Fruit fly (Drosophila melanogaster) whole organism, prepupa: ENCODE measurements around the gene CG6465.

Source experiments
- Blimp-1 ChIP-seq: fragments of 200-800 bp; sonication (Bioruptor generic); optimal IDR thresholded peaks from 3 replicates; lab custom pipeline; 2017; ENCODE audit warnings: missing biosample characterization, missing genetic modification characterization, mild to moderate bottlenecking, moderate library complexity, missing genetic modification reagents
- CG10631 ChIP-seq: fragments of 200-800 bp; sonication (Bioruptor generic); optimal IDR thresholded peaks from 2 replicates; lab custom pipeline; 2016; ENCODE audit warnings: missing biosample characterization, missing genetic modification characterization
- CG11762 ChIP-seq: fragments of 200-800 bp; sonication (Bioruptor generic); optimal IDR thresholded peaks from 3 replicates; lab custom pipeline; 2016; ENCODE audit warnings: missing biosample characterization, missing genetic modification characterization; ENCODE audit not compliant: insufficient read depth
- CG1621 ChIP-seq: fragments of 200-800 bp; sonication (Bioruptor generic); optimal IDR thresholded peaks from 3 replicates; lab custom pipeline; 2018; ENCODE audit warnings: missing biosample characterization, mild to moderate bottlenecking, missing genetic modification characterization
- CG16779 ChIP-seq: fragments of 200-800 bp; sonication (Bioruptor generic); optimal IDR thresholded peaks from 3 replicates; lab custom pipeline; 2017; ENCODE audit warnings: missing biosample characterization, mild to moderate bottlenecking, missing genetic modification characterization
- CG31627 ChIP-seq: fragments of 200-800 bp; sonication (Bioruptor generic); optimal IDR thresholded peaks from 3 replicates; lab custom pipeline; 2016; ENCODE audit warnings: missing biosample characterization, missing genetic modification characterization
- CG32006 ChIP-seq: fragments of 200-800 bp; sonication (Bioruptor generic); optimal IDR thresholded peaks from 3 replicates; lab custom pipeline; 2017; ENCODE audit warnings: missing biosample characterization, mild to moderate bottlenecking, missing genetic modification characterization
- CG4318 ChIP-seq: fragments of 200-800 bp; sonication (Bioruptor generic); optimal IDR thresholded peaks from 3 replicates; lab custom pipeline; 2017; ENCODE audit warnings: missing biosample characterization, mild to moderate bottlenecking, missing genetic modification characterization
- CG6163 ChIP-seq: fragments of 200-800 bp; sonication (Bioruptor generic); IDR thresholded peaks from 3 replicates; pipeline ENCODE4 v1.3.6; 2022; ENCODE audit warnings: missing biosample characterization, missing genetic modification characterization
- CG6276 ChIP-seq: fragments of 200-800 bp; sonication (Bioruptor generic); optimal IDR thresholded peaks from 2 replicates; lab custom pipeline; 2017; ENCODE audit warnings: missing biosample characterization, mild to moderate bottlenecking, missing genetic modification characterization
- CG6854 ChIP-seq: fragments of 200-800 bp; sonication (Bioruptor generic); optimal IDR thresholded peaks from 2 replicates; lab custom pipeline; 2017; ENCODE audit warnings: missing biosample characterization, mild to moderate bottlenecking, missing genetic modification characterization
- CG7368 ChIP-seq: fragments of 200-800 bp; sonication (Bioruptor generic); optimal IDR thresholded peaks from 3 replicates; lab custom pipeline; 2016; ENCODE audit warnings: missing biosample characterization, missing genetic modification characterization
- CG8119 ChIP-seq: fragments of 200-800 bp; sonication (Bioruptor generic); IDR thresholded peaks from 3 replicates; pipeline ENCODE4 v1.3.6; 2022; ENCODE audit warnings: missing biosample characterization, missing genetic modification characterization
- CG8319 ChIP-seq: fragments of 200-800 bp; sonication (Bioruptor generic); optimal IDR thresholded peaks from 3 replicates; lab custom pipeline; 2016; ENCODE audit warnings: missing biosample characterization, missing genetic modification characterization
- CG8632 ChIP-seq: fragments of 200-800 bp; sonication (Bioruptor generic); optimal IDR thresholded peaks from 3 replicates; lab custom pipeline; 2016; ENCODE audit warnings: missing biosample characterization, missing genetic modification characterization
- CG9139 ChIP-seq: fragments of 200-800 bp; sonication (Bioruptor generic); optimal IDR thresholded peaks from 3 replicates; lab custom pipeline; 2017; ENCODE audit warnings: missing biosample characterization, mild to moderate bottlenecking, missing genetic modification characterization
- Eip75B ChIP-seq: fragments of 200-800 bp; sonication (Bioruptor generic); optimal IDR thresholded peaks from 3 replicates; lab custom pipeline; 2016; ENCODE audit warnings: missing biosample characterization, missing genetic modification characterization
- Eip78C ChIP-seq: fragments of 200-800 bp; sonication (Bioruptor generic); peaks from one replicate; lab custom pipeline; 2016; ENCODE audit warnings: missing biosample characterization, missing genetic modification characterization
- Eip93F ChIP-seq: fragments of 200-800 bp; sonication (Bioruptor generic); optimal IDR thresholded peaks from 2 replicates; lab custom pipeline; 2016; ENCODE audit warnings: missing biosample characterization, mild to moderate bottlenecking, missing genetic modification characterization
- Ets21C ChIP-seq: fragments of 200-800 bp; sonication (Bioruptor generic); optimal IDR thresholded peaks from 3 replicates; lab custom pipeline; 2016; ENCODE audit warnings: missing biosample characterization, missing genetic modification characterization
- Ets96B ChIP-seq: fragments of 200-800 bp; optimal IDR thresholded peaks from 2 replicates; lab custom pipeline; 2019; ENCODE audit warnings: missing biosample characterization, mild to moderate bottlenecking, missing genetic modification characterization, moderate library complexity
- Hr38 ChIP-seq: sonication (Bioruptor generic); optimal IDR thresholded peaks from 2 replicates; lab custom pipeline; 2016; ENCODE audit warnings: missing biosample characterization, missing genetic modification characterization
- Hr39 ChIP-seq: fragments of 200-800 bp; sonication (Bioruptor generic); optimal IDR thresholded peaks from 2 replicates; lab custom pipeline; 2016; ENCODE audit warnings: missing biosample characterization, missing genetic modification characterization
- Hr4 ChIP-seq: fragments of 200-800 bp; sonication (Bioruptor generic); optimal IDR thresholded peaks from 3 replicates; lab custom pipeline; 2016; ENCODE audit warnings: missing biosample characterization, missing genetic modification characterization
- Lpt ChIP-seq: fragments of 200-800 bp; sonication (Bioruptor generic); optimal IDR thresholded peaks from 3 replicates; lab custom pipeline; 2016; ENCODE audit warnings: missing biosample characterization, missing genetic modification characterization
- Smox ChIP-seq: fragments of 200-800 bp; sonication (Bioruptor generic); optimal IDR thresholded peaks from 3 replicates; lab custom pipeline; 2016; ENCODE audit warnings: missing biosample characterization, missing genetic modification characterization
- Sox102F ChIP-seq: fragments of 200-800 bp; sonication (Bioruptor generic); optimal IDR thresholded peaks from 2 replicates; lab custom pipeline; 2016; ENCODE audit warnings: missing biosample characterization, mild to moderate bottlenecking, missing genetic modification characterization
- achi ChIP-seq: fragments of 200-800 bp; sonication (Bioruptor generic); optimal IDR thresholded peaks from 3 replicates; lab custom pipeline; 2016; ENCODE audit warnings: missing biosample characterization, missing genetic modification characterization
- acj6 ChIP-seq: fragments of 200-800 bp; sonication (Bioruptor generic); optimal IDR thresholded peaks from 3 replicates; lab custom pipeline; 2016; ENCODE audit warnings: missing biosample characterization, missing genetic modification characterization
- eg ChIP-seq: fragments of 200-800 bp; sonication (Bioruptor generic); IDR thresholded peaks from 3 replicates; pipeline ENCODE4 v1.3.6; 2022; ENCODE audit warnings: missing biosample characterization, missing genetic modification characterization
- esn ChIP-seq: fragments of 200-800 bp; sonication (Bioruptor generic); optimal IDR thresholded peaks from 2 replicates; lab custom pipeline; 2016; ENCODE audit warnings: missing biosample characterization, mild to moderate bottlenecking, missing genetic modification characterization, moderate library complexity
- fd59A ChIP-seq: fragments of 200-800 bp; sonication (Bioruptor generic); optimal IDR thresholded peaks from 2 replicates; lab custom pipeline; 2017; ENCODE audit warnings: missing biosample characterization, mild to moderate bottlenecking, missing genetic modification characterization, missing genetic modification reagents
- fd85E ChIP-seq: fragments of 200-800 bp; sonication (Bioruptor generic); optimal IDR thresholded peaks from 3 replicates; lab custom pipeline; 2016; ENCODE audit warnings: missing biosample characterization, missing genetic modification characterization
- fkh ChIP-seq: fragments of 200-800 bp; sonication (Bioruptor generic); optimal IDR thresholded peaks from 3 replicates; lab custom pipeline; 2017; ENCODE audit warnings: missing biosample characterization, mild to moderate bottlenecking, missing genetic modification characterization, moderate library complexity
- pdm3 ChIP-seq: fragments of 200-800 bp; sonication (Bioruptor generic); optimal IDR thresholded peaks from 3 replicates; lab custom pipeline; 2016; ENCODE audit warnings: missing biosample characterization, missing genetic modification characterization
- salr ChIP-seq, 2 experiments: fragments of 200-800 bp; sonication (Bioruptor generic); optimal IDR thresholded peaks; 3 replicates each; lab custom pipeline; 2016 to 2018; ENCODE audit warnings: missing biosample characterization in 2 of 2, missing genetic modification characterization in 2 of 2, mild to moderate bottlenecking in 1 of 2
- spab ChIP-seq: fragments of 200-800 bp; sonication (Bioruptor generic); optimal IDR thresholded peaks from 2 replicates; lab custom pipeline; 2017; ENCODE audit warnings: missing biosample characterization, mild to moderate bottlenecking, missing genetic modification characterization, missing genetic modification reagents
- ss ChIP-seq, 2 experiments: fragments of 200-800 bp; sonication (Bioruptor generic); optimal IDR thresholded peaks; 2 replicates in 1 of 2; 3 replicates in 1 of 2; lab custom pipeline; 2017 to 2018; ENCODE audit warnings: mild to moderate bottlenecking in 2 of 2, missing biosample characterization in 2 of 2, missing genetic modification characterization in 2 of 2, moderate library complexity in 1 of 2
- svp ChIP-seq: fragments of 200-800 bp; sonication (Bioruptor generic); peaks from one replicate; lab custom pipeline; 2016; ENCODE audit warnings: missing biosample characterization, missing genetic modification characterization

The CG6465 gene

DNA sequence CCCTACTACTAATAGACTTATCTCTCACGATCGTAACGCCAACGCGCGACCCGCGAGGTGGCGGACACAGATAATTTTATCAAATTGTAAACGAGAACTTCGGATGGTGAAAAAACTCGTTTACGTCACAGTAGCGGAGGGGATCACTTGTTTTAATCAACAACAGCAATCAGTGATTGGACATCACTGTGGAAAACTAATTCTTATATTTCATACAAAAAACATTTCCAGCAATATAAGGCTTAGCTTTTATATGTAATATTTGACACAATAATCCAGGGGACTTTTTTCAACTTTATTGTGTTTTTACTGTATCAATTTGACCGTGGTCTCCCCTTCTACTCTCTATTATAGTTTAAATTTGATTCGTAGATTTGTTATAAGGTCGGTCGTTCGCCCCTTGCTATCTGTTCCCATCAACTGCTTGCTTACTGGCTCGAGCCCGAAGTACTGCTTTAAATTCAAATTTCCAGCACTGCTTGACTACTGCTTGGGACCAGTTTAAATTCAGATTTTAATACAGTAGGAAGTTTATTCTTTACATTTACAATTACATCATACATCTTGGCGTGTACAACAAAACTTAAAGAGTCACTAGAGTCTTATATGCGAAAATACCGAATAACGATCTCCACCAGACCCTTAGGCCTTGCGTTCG is at the start of gene CG6465:
TSS of gene CG6465 (minus strand) at position 7 of the 658 bp plus-strand sequence.
- TF ChIP-seq ss (GFP tag; optimal IDR thresholded peaks at IDR 0.05; lab: Kevin White, UChicago) (no peak), fkh (peak; percentile 61), svp (GFP tag; lab: Kevin White, UChicago) (peak; percentile 55), CG8632 (GFP tag; lab: Kevin White, UChicago) (no peak), CG1621 (tag; lab: Kevin White, UChicago) (no peak), Eip78C (GFP tag; lab: Kevin White, UChicago) (peak; percentile 53), eg (0 out of 3 replicates have a peak, but pooled peaks have one; percentile 13)

DNA sequence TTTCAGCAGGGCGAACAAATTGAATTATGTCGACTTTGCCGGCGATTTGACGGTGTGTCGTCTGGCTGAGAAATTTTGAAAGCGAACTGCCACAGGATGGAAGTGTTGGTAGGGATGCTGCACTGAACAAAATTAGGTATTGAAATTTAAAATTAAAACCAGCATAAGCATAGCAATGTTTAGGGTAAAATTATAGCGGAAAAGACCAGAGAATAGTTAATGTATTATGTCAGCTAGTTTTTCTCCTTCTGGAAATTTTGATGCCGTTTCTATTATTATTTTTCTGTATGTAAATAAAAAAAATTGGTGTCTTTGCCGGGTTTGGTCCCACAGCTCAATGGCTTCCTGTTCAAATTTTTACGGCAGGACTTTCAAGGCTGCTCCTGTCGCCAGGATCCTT is 49.7 kb upstream of the CG6465 start:
- TF ChIP-seq Smox (GFP tag; lab: Kevin White, UChicago) (no peak), CG8319 (no peak), fd59A (GFP tag; lab: Kevin White, UChicago) (no peak), CG6854 (GFP tag; lab: Kevin White, UChicago) (no peak), salr (GFP tag; optimal IDR thresholded peaks at IDR 0.05; lab: Kevin White, UChicago) (no peak), svp (GFP tag; lab: Kevin White, UChicago) (no peak), Ets21C (GFP tag; lab: Kevin White, UChicago) (no peak), CG32006 (no peak), CG11762 (GFP tag; lab: Kevin White, UChicago) (no peak), CG4318 (GFP tag; lab: Kevin White, UChicago) (no peak), CG9139 (GFP tag; lab: Kevin White, UChicago) (no peak), esn (GFP tag; lab: Kevin White, UChicago) (no peak), CG10631 (GFP tag; lab: Kevin White, UChicago) (no peak), acj6 (no peak), Hr4 (GFP tag; lab: Kevin White, UChicago) (no peak), Hr38 (GFP tag; lab: Kevin White, UChicago) (no peak), Hr39 (GFP tag; lab: Kevin White, UChicago) (no peak), CG8119 (GFP tag; lab: Robert Waterston, UW) (no peak), Blimp-1 (no peak)
- TF ChIP-seq, all 60 proteins: peak for 0

DNA sequence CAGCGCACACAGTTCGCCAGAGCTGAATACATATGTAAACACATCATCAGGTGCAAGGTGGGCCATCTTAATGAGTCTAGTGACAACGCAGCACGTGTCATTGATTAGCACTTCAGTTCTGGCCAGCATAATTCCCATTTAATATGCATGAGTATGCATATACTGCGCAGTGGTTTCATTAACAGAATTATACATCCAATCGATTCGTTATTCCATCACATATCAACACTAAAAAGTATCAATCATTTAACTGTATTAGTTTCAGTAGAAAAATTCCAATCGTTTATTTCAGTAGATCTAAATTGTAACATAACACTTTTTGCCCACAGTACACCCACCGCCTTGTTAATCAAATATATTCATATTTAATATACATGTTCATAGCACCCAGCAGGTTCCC is 37.4 kb upstream of the CG6465 start, which contains the start of gene CG4073:
TSS of gene CG4073 (plus strand) at position 301 of the 400 bp plus-strand sequence.
- TF ChIP-seq Eip93F (GFP tag; lab: Kevin White, UChicago) (no peak), CG7368 (GFP tag; lab: Kevin White, UChicago) (no peak), CG16779 (tag; lab: Kevin White, UChicago) (no peak), Sox102F (no peak), spab (GFP tag; lab: Kevin White, UChicago) (no peak), CG6163 (GFP tag; lab: Robert Waterston, UW) (no peak), Ets96B (no peak), Lpt (GFP tag; lab: Kevin White, UChicago) (no peak), CG6276 (GFP tag; lab: Kevin White, UChicago) (no peak), fd85E (no peak), CG4318 (GFP tag; lab: Kevin White, UChicago) (no peak), CG31627 (GFP tag; lab: Kevin White, UChicago) (no peak), Eip75B (GFP tag; lab: Kevin White, UChicago) (no peak), achi (GFP tag; lab: Kevin White, UChicago) (no peak), Hr4 (GFP tag; lab: Kevin White, UChicago) (no peak), Hr39 (GFP tag; lab: Kevin White, UChicago) (no peak), pdm3 (GFP tag; lab: Kevin White, UChicago) (no peak), Smox (GFP tag; lab: Kevin White, UChicago) (no peak), Blimp-1 (no peak), CG6854 (GFP tag; lab: Kevin White, UChicago) (no peak)
